Fruit fly (Drosophila melanogaster): ENCODE results near the gene IntS12.

The IntS12 gene

DNA sequence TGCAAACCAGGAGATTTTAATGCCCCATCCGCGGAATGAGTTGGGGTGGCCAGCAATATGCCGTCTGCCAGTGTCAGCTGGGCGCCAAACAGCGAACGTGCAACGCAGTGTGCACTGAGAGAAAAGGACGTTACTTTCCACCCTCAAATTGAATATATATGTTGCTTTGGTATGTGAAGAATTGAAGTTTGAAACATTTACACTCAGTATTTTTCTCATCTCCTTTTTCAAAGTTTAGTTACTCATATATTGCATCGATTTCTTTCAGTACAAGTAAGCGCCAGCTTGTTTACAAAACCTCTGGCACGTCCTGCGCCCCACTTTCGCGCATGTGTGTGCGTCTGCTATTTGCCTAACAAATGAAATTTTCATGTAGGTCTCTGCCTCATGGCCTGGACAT lies 3.9 kb upstream of the IntS12 start (continued):
- TF ChIP-seq Blimp-1 (GFP tag; optimal IDR thresholded peaks at IDR 0.05) = no peak
- TF ChIP-seq CG8632 (GFP tag; optimal IDR thresholded peaks at IDR 0.05) = no peak
- peak; percentile 80 for TF ChIP-seq CG6163 (GFP tag; IDR thresholded peaks at IDR 0.05)
- peak; percentile 50 for TF ChIP-seq Met (GFP tag; optimal IDR thresholded peaks at IDR 0.05)
- peak; percentile 34; the same call in 1 of the 2 replicates for TF ChIP-seq CG11294 (GFP tag; IDR thresholded peaks at IDR 0.05)
- no peak for TF ChIP-seq CG6854 (GFP tag; optimal IDR thresholded peaks at IDR 0.05)
- TF ChIP-seq CG6808 (GFP tag; optimal IDR thresholded peaks at IDR 0.05) = peak; percentile 16
- peak; percentile 29 for TF ChIP-seq CG10669 (GFP tag; optimal IDR thresholded peaks at IDR 0.05)
- TF ChIP-seq Sox102F (GFP tag; optimal IDR thresholded peaks at IDR 0.05) = peak; percentile 23
- TF ChIP-seq Hr39 (GFP tag; optimal IDR thresholded peaks at IDR 0.05) = peak; percentile 50
- TF ChIP-seq Eip78C (GFP tag) = peak; percentile 73
- TF ChIP-seq dsx (GFP tag; optimal IDR thresholded peaks at IDR 0.05; ENCODE audit: poor library complexity, severe bottlenecking) = peak; percentile 33
- peak; percentile 34 for TF ChIP-seq CG3919 (GFP tag; optimal IDR thresholded peaks at IDR 0.05)
- peak; percentile 22 for TF ChIP-seq cyc (GFP tag; optimal IDR thresholded peaks at IDR 0.05)
- peak; percentile 62 for TF ChIP-seq CG16779 (tag; optimal IDR thresholded peaks at IDR 0.05)
- TF ChIP-seq CG8119 (GFP tag; IDR thresholded peaks at IDR 0.05) = peak; percentile 64
- peak; percentile 38 for TF ChIP-seq Sox14 (GFP tag; optimal IDR thresholded peaks at IDR 0.05)
- peak; percentile 22 for TF ChIP-seq CG1621 (tag; optimal IDR thresholded peaks at IDR 0.05)
- TF ChIP-seq salr (GFP tag; optimal IDR thresholded peaks at IDR 0.05) = peak in 1 of 2 experiments; percentile 20
- peak; percentile 35 for TF ChIP-seq vri (GFP tag; optimal IDR thresholded peaks at IDR 0.05)
- TF ChIP-seq CG6276 (GFP tag; optimal IDR thresholded peaks at IDR 0.05) = no peak
- peak in 1 of 2 experiments; percentile 53 for TF ChIP-seq ss (GFP tag; optimal IDR thresholded peaks at IDR 0.05)
- TF ChIP-seq CG4318 (GFP tag; optimal IDR thresholded peaks at IDR 0.05) = no peak
- no peak for TF ChIP-seq dac (GFP tag; optimal IDR thresholded peaks at IDR 0.05)
- peak; percentile 0 for TF ChIP-seq CG34406 (GFP tag; optimal IDR thresholded peaks at IDR 0.05)
- TF ChIP-seq Sox15 (GFP tag; optimal IDR thresholded peaks at IDR 0.05) = no peak
- TF ChIP-seq acj6 (GFP tag; optimal IDR thresholded peaks at IDR 0.05) = peak; percentile 16
- TF ChIP-seq CG6792 (GFP tag; optimal IDR thresholded peaks at IDR 0.05) = peak; percentile 50
- peak; percentile 41 for TF ChIP-seq CG31627 (GFP tag; optimal IDR thresholded peaks at IDR 0.05)
- peak; percentile 21 for TF ChIP-seq fd59A (GFP tag; optimal IDR thresholded peaks at IDR 0.05)
- TF ChIP-seq eg (GFP tag; IDR thresholded peaks at IDR 0.05) = peak; percentile 65
- peak; percentile 49 for TF ChIP-seq topi (GFP tag; optimal IDR thresholded peaks at IDR 0.05)
- TF ChIP-seq Ets96B (tag; optimal IDR thresholded peaks at IDR 0.05) = peak; percentile 41
- TF ChIP-seq Smox (GFP tag; optimal IDR thresholded peaks at IDR 0.05) = peak; percentile 37
- TF ChIP-seq CG11902 (GFP tag; optimal IDR thresholded peaks at IDR 0.05) = no peak
- TF ChIP-seq CG15336 (GFP tag; IDR thresholded peaks at IDR 0.05) = peak; percentile 39; the same call in 1 of the 2 replicates

DNA sequence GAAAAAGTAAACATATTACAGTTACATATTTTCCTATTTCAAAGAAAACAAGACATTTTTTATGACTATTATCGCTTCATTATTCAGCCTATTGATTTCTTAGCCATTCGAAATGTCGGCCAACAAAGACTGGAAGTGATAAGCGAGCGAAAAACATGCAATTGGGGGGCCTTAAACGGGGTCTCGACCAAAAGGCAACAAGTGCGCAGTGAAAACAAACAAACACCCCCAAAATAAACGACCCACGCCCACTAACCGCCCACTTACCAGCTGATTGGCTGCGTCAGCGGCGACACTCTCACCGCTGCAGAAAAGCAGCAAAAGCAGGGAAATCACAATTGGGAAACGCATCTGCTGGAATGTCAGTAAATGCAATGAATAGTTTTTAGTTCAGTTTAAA lies 963 bp upstream of the IntS12 start:
- TF ChIP-seq Eip75B (GFP tag; optimal IDR thresholded peaks at IDR 0.05) = no peak
- no peak for TF ChIP-seq pdm3 (GFP tag; optimal IDR thresholded peaks at IDR 0.05)
- no peak for TF ChIP-seq Hr4 (GFP tag; optimal IDR thresholded peaks at IDR 0.05)
- TF ChIP-seq CG8119 (GFP tag; IDR thresholded peaks at IDR 0.05) = no peak

All from whole organism, prepupa.